Fruit fly (Drosophila melanogaster) Kc167 (cell line): ENCODE results near the gene Cul2.

Experiments
- Sin3A ChIP-seq: fragments of >200 bp; optimal IDR thresholded peaks from 2 replicates; lab custom pipeline; 2018; ENCODE audit warnings: missing external identifiers
- insv ChIP-seq: fragments of >200 bp; optimal IDR thresholded peaks from 3 replicates; lab custom pipeline; 2018; ENCODE audit warnings: missing external identifiers

dm6 chr2L:21629149-21629813, 29.3 kb upstream of the Cul2 start:
- no peak for TF ChIP-seq Sin3A
- no peak for TF ChIP-seq insv (lab: Kevin White, UChicago)
